Worm (Caenorhabditis elegans) whole organism, midembryonic: ENCODE measurements around the gene srw-77.

ENCODE experiments used
- T22C8.4 ChIP-seq: fragments of 200-800 bp; sonication (Bioruptor generic); IDR thresholded peaks from 2 replicates; pipeline ENCODE4 v1.3.6; 2022; ENCODE audit warnings: missing genetic modification characterization, missing compliant biosample characterization
- cog-1 ChIP-seq: sonication (generic microtip); optimal IDR thresholded peaks from 2 replicates; lab custom pipeline; 2016; ENCODE audit warnings: missing genetic modification characterization, missing compliant biosample characterization
- flt-1 ChIP-seq: fragments of 200-800 bp; sonication (Bioruptor generic); IDR thresholded peaks from 2 replicates; pipeline ENCODE4 v1.3.6; 2022; ENCODE audit warnings: missing genetic modification characterization, missing compliant biosample characterization
- klf-2 ChIP-seq: fragments of 200-800 bp; sonication (Bioruptor generic); conservative IDR thresholded peaks from 2 replicates; pipeline ENCODE4 v1.3.6; 2022; ENCODE audit warnings: missing genetic modification reagents, missing genetic modification characterization, missing compliant biosample characterization
- med-1 ChIP-seq: sonication (generic microtip); optimal IDR thresholded peaks from 2 replicates; lab custom pipeline; 2017; ENCODE audit warnings: missing genetic modification characterization, mild to moderate bottlenecking, missing compliant biosample characterization, antibody characterized with exemption, missing genetic modification reagents; ENCODE audit not compliant: insufficient read depth
- ref-1 ChIP-seq: fragments of 200-800 bp; sonication (Bioruptor generic); conservative IDR thresholded peaks from 2 replicates; pipeline ENCODE4 v1.3.6; 2022; ENCODE audit warnings: missing genetic modification reagents, missing genetic modification characterization, missing compliant biosample characterization
- tab-1 ChIP-seq: fragments of 200-800 bp; sonication (Bioruptor generic); IDR thresholded peaks from 2 replicates; pipeline ENCODE4 v1.3.6; 2022; ENCODE audit warnings: missing genetic modification characterization, missing compliant biosample characterization
- ztf-23 ChIP-seq: fragments of 200-800 bp; sonication (Bioruptor generic); IDR thresholded peaks from 2 replicates; pipeline ENCODE4 v1.3.6; 2022; ENCODE audit warnings: missing genetic modification reagents, missing genetic modification characterization, missing compliant biosample characterization
- ztf-29 ChIP-seq: fragments of 200-800 bp; sonication (Bioruptor generic); IDR thresholded peaks from 2 replicates; pipeline ENCODE4 v1.3.6; 2022; ENCODE audit warnings: missing genetic modification reagents, missing genetic modification characterization, missing compliant biosample characterization

The srw-77 gene

ce11 chrV:16643558-16643957 lies at the start of gene srw-77:
srw-77 (minus strand) TSS chrV:16643658.
- TF ChIP-seq klf-2 (GFP tag; lab: Robert Waterston, UW): no peak
- TF ChIP-seq cog-1 (tag; lab: Kevin White, UChicago): no peak
- no peak for TF ChIP-seq med-1 (GFP tag; lab: Kevin White, UChicago)
- no peak for TF ChIP-seq flt-1 (GFP tag; lab: Robert Waterston, UW)
- no peak for TF ChIP-seq T22C8.4 (GFP tag; lab: Robert Waterston, UW)
- no peak for TF ChIP-seq ref-1 (GFP tag; lab: Robert Waterston, UW)
- no peak for TF ChIP-seq tab-1 (GFP tag; lab: Robert Waterston, UW)
- TF ChIP-seq ztf-29: no peak
- TF ChIP-seq ztf-23 (GFP tag; lab: Robert Waterston, UW): no peak

ce11 chrV:16692988-16693387 lies 49.5 kb upstream of the srw-77 start:
- TF ChIP-seq med-1 (GFP tag; lab: Kevin White, UChicago) (no peak), ref-1 (GFP tag; lab: Robert Waterston, UW) (no peak), cog-1 (tag; lab: Kevin White, UChicago) (no peak), klf-2 (GFP tag; lab: Robert Waterston, UW) (no peak), ztf-29 (no peak), tab-1 (GFP tag; lab: Robert Waterston, UW) (no peak), ztf-23 (GFP tag; lab: Robert Waterston, UW) (no peak), flt-1 (GFP tag; lab: Robert Waterston, UW) (no peak), T22C8.4 (GFP tag; lab: Robert Waterston, UW) (no peak)

- no peak for TF ChIP-seq ref-1 (GFP tag; lab: Robert Waterston, UW)
- TF ChIP-seq klf-2 (GFP tag; lab: Robert Waterston, UW): no peak
- no peak for TF ChIP-seq tab-1 (GFP tag; lab: Robert Waterston, UW)
- TF ChIP-seq ztf-23 (GFP tag; lab: Robert Waterston, UW): no peak
- TF ChIP-seq med-1 (GFP tag; lab: Kevin White, UChicago): no peak
- TF ChIP-seq T22C8.4 (GFP tag; lab: Robert Waterston, UW): no peak
Measured at ce11 chrV:16687227-16687626, 43.8 kb upstream of the srw-77 start, which contains the start of gene srz-102. srz-102 (plus strand) TSS chrV:16687527.

- no peak for TF ChIP-seq flt-1 (GFP tag; lab: Robert Waterston, UW)
- TF ChIP-seq klf-2 (GFP tag; lab: Robert Waterston, UW): no peak
- TF ChIP-seq ref-1 (GFP tag; lab: Robert Waterston, UW): no peak
- no peak for TF ChIP-seq ztf-23 (GFP tag; lab: Robert Waterston, UW)
- TF ChIP-seq tab-1 (GFP tag; lab: Robert Waterston, UW): no peak
- no peak for TF ChIP-seq cog-1 (tag; lab: Kevin White, UChicago)
- TF ChIP-seq T22C8.4 (GFP tag; lab: Robert Waterston, UW): no peak
- no peak for TF ChIP-seq ztf-29
- no peak for TF ChIP-seq med-1 (GFP tag; lab: Kevin White, UChicago)
Measured at ce11 chrV:16685725-16686124, 42.3 kb upstream of the srw-77 start, which contains the start of gene srw-43. srw-43 (plus strand) TSS chrV:16686025.

DNA sequence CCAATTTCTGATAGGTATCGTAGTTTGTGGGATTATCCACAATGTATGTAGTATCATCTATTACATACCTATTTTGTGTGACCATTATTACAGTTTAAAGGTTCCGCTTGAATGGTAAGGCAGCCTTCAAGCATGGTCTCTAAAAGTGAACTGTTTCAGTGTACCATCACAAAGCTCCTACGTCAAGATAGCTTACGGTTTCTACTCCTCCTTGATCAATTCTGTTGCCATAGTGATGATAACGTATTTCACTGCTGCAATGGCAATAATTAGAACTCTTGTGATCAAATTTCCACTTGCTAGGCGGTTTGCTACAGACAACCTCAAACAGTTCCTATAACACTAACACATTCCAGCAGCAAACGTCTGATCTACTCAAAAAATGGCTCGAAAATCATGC lies 39.9 kb upstream of the srw-77 start:
- no peak for TF ChIP-seq flt-1 (GFP tag; lab: Robert Waterston, UW)
- TF ChIP-seq med-1 (GFP tag; lab: Kevin White, UChicago): no peak
- TF ChIP-seq tab-1 (GFP tag; lab: Robert Waterston, UW): no peak
- no peak for TF ChIP-seq klf-2 (GFP tag; lab: Robert Waterston, UW)
- TF ChIP-seq T22C8.4 (GFP tag; lab: Robert Waterston, UW): no peak
- TF ChIP-seq ztf-29: no peak

DNA sequence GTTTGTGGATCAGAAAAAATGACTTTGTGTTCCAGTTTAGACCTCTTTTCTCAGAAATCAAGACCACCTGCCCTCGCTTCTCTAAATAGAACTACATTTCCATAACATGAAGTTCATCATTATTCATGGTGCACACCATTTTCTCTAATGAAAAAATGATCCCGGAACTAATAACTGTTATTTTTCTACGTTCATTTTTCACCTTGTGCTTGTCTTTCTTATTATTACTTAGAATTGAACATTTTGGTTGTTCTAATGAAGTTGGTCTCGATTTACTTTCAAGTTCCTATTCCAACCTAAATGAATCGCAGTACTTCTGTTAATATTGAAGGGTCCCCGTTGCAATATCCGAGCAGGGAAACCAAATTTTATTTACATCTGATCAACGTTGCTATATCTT lies 39.4 kb upstream of the srw-77 start, which contains the start of gene srw-36:
srw-36 (plus strand) TSS at position 301 of the 400 bp plus-strand sequence.
- TF ChIP-seq T22C8.4 (GFP tag; lab: Robert Waterston, UW): no peak
- TF ChIP-seq med-1 (GFP tag; lab: Kevin White, UChicago): no peak
- TF ChIP-seq flt-1 (GFP tag; lab: Robert Waterston, UW): no peak
- no peak for TF ChIP-seq cog-1 (tag; lab: Kevin White, UChicago)
- no peak for TF ChIP-seq tab-1 (GFP tag; lab: Robert Waterston, UW)
- no peak for TF ChIP-seq ztf-23 (GFP tag; lab: Robert Waterston, UW)
- TF ChIP-seq ztf-29: no peak
- no peak for TF ChIP-seq klf-2 (GFP tag; lab: Robert Waterston, UW)
- TF ChIP-seq ref-1 (GFP tag; lab: Robert Waterston, UW): no peak

DNA sequence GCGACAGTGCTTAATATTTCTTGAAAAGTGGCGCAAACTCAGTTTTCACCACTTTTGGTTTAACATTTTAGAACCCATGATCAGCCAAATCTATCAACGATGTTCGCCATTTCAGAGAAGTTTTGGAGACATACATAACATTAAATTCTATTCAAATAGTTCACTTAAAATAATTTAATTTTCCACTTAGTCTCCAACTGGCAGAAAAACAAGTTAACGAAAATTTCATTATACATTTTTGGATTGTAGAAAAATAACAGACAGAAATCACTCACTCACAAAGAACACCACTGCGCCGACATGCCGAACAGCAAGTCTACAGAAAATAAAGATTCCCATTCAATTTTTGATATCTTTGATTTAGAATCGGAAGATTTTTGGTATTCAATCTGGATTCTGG lies 36.5 kb upstream of the srw-77 start, which contains the start of gene srw-44:
srw-44 (plus strand) TSS at position 301 of the 400 bp plus-strand sequence.
- TF ChIP-seq klf-2 (GFP tag; lab: Robert Waterston, UW) (no peak), cog-1 (tag; lab: Kevin White, UChicago) (no peak)

- TF ChIP-seq med-1 (GFP tag; lab: Kevin White, UChicago) (no peak), ztf-29 (no peak), klf-2 (GFP tag; lab: Robert Waterston, UW) (no peak)
Measured at ce11 chrV:16679237-16679636, 35.8 kb upstream of the srw-77 start, which contains the start of gene srz-103. srz-103 (minus strand) TSS chrV:16679337.

DNA sequence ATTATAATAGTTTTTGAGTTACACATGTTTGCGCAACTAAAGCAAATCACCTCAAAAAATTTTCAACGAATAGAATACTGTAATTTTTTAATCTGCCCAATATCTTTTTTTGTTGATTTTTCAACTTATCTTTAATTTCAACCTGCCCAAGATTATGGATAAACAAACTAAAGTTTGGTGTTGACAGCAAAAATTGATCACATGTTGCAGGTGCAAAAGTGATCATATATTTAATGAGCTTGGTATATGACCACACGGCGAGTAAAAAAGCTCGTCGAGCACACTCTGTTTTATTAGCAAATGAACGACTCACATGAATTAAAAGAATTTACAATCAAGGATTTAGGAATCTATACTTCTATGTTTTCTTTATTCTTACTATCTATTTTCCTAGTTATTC lies 32.1 kb upstream of the srw-77 start, which contains the start of gene srz-1:
srz-1 (plus strand) TSS at position 301 of the 400 bp plus-strand sequence.
- TF ChIP-seq ref-1 (GFP tag; lab: Robert Waterston, UW) (no peak), tab-1 (GFP tag; lab: Robert Waterston, UW) (no peak), ztf-29 (no peak), cog-1 (tag; lab: Kevin White, UChicago) (no peak), klf-2 (GFP tag; lab: Robert Waterston, UW) (no peak), flt-1 (GFP tag; lab: Robert Waterston, UW) (no peak), T22C8.4 (GFP tag; lab: Robert Waterston, UW) (no peak), med-1 (GFP tag; lab: Kevin White, UChicago) (no peak), ztf-23 (GFP tag; lab: Robert Waterston, UW) (no peak)
